Fruit fly (Drosophila melanogaster): ENCODE measurements around the gene CG5167.

DNA sequence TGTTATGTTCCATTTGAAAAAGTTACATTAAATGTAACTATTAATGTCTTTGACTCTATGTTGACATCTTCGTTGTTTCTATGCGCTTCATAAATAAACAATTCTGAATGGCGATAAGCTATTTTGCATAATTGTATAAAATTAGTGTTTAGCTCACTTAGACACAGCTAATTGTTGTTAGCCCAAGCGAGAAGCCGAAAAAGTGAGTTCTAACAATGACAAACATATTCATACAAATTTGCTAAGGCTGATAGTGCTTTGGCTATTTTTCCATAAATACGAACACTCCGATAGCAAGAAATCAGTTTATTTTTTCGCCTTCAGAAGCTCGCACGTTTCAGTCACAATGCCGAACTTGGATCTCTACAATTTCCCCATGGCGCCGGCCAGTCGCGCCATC, 28.1 kb upstream of the CG5167 start, which contains the start of gene GstD7:
- TF ChIP-seq Gug (GFP tag; IDR thresholded peaks at IDR 0.05) = no peak
- TF ChIP-seq CG1621 (tag; optimal IDR thresholded peaks at IDR 0.05) = no peak
- no peak for TF ChIP-seq CG4318 (GFP tag; optimal IDR thresholded peaks at IDR 0.05)
- TF ChIP-seq OdsH (GFP tag; optimal IDR thresholded peaks at IDR 0.05) = no peak
- TF ChIP-seq vri (GFP tag; optimal IDR thresholded peaks at IDR 0.05) = no peak
- no peak for TF ChIP-seq topi (GFP tag; optimal IDR thresholded peaks at IDR 0.05)
- TF ChIP-seq CG15336 (GFP tag; IDR thresholded peaks at IDR 0.05) = no peak
- TF ChIP-seq fkh (GFP tag; optimal IDR thresholded peaks at IDR 0.05) = no peak
